Worm (Caenorhabditis elegans): Measurements from ENCODE around the gene vit-3.
A peak's percentile ranks its signal among the peaks of the same experiment; 100 is the strongest.

Gene vit-3

DNA sequence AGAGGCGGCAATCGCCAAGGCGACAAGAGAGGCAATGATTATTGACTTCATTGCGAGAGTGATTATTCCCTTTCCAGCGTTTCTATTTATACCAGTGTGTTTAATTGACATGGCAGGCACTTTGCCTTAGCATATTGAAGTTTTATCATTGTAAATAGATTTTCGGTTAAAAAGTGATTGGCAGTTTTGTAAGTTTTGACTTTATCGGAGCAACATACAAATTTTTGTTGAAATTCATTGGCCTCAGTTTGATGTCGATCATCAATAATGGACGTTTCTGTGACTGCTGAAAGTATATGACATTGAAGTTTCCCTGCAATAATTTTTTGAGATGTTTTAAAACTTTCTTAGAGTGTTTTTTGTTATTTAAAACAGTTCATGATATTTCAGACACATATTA is at the start of gene vit-3:
Gene vit-3 (minus strand): TSS at position 60 of the 400 bp plus-strand sequence.
- TF ChIP-seq D2030.7 (GFP tag; IDR thresholded peaks at IDR 0.05) (no peak), nhr-80 (tag; optimal IDR thresholded peaks at IDR 0.05) (peak; percentile 69), atf-7 (tag; optimal IDR thresholded peaks at IDR 0.05) (peak; percentile 13), ztf-22 (GFP tag; optimal IDR thresholded peaks at IDR 0.05) (peak; percentile 32), let-607 (tag; optimal IDR thresholded peaks at IDR 0.05) (peak; percentile 67 to 70)

- no peak for TF ChIP-seq ceh-100 (GFP tag; IDR thresholded peaks at IDR 0.05)
- no peak for TF ChIP-seq nhr-120 (GFP tag; IDR thresholded peaks at IDR 0.05)
- no peak for TF ChIP-seq sptf-2 (GFP tag; optimal IDR thresholded peaks at IDR 0.05)
- no peak for TF ChIP-seq lin-26 (GFP tag; IDR thresholded peaks at IDR 0.05)
- TF ChIP-seq tbp1 (GFP tag; optimal IDR thresholded peaks at IDR 0.05) = no peak
- no peak for TF ChIP-seq nfya-2 (GFP tag; IDR thresholded peaks at IDR 0.05)
- no peak for TF ChIP-seq mcd-1 (GFP tag; IDR thresholded peaks at IDR 0.05)
- no peak for TF ChIP-seq F10E7.11 (tag; optimal IDR thresholded peaks at IDR 0.05)
- TF ChIP-seq F49E8.2 (tag; optimal IDR thresholded peaks at IDR 0.05; ENCODE audit: insufficient read depth) = no peak
- no peak for TF ChIP-seq repo-1 (tag; optimal IDR thresholded peaks at IDR 0.05)
- TF ChIP-seq ztf-18 (tag; optimal IDR thresholded peaks at IDR 0.05) = no peak
- TF ChIP-seq lin-35 (GFP tag; optimal IDR thresholded peaks at IDR 0.05) = no peak
- TF ChIP-seq ZK185.1 (tag; optimal IDR thresholded peaks at IDR 0.05; ENCODE audit: poor library complexity, severe bottlenecking) = no peak
- no peak for TF ChIP-seq dox-1 (GFP tag; IDR thresholded peaks at IDR 0.05)
- TF ChIP-seq madf-3 (GFP tag; IDR thresholded peaks at IDR 0.05) = no peak
Measured at ce11 chrX:3618842-3619241, 46.5 kb upstream of the vit-3 start.

DNA sequence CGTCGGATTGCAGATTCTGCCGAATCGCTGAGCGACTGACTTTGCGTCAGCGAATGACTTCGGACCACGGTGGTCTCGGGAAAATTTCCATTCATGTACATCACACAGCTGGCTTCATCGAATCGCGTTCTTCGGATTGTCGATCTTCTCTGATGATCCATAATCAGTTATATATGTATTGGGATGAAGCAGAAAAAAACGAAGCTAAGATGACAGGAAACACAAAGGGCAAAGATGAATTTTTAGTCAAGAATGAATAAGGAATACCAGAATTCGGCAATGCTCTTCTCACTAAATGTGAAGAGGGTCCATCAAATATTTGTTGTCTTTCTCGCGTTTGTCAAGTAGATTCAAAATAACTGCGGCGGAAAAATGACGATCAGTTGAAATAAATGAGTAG is 44.9 kb upstream of the vit-3 start, which contains the start of gene del-9:
Gene del-9 (minus strand): TSS at position 101 of the 400 bp plus-strand sequence.
- TF ChIP-seq F10E7.11 (tag; optimal IDR thresholded peaks at IDR 0.05) (no peak), nhr-179 (tag; optimal IDR thresholded peaks at IDR 0.05) (no peak), F49E8.2 (tag; optimal IDR thresholded peaks at IDR 0.05; ENCODE audit: insufficient read depth) (no peak), attf-6 (GFP tag; IDR thresholded peaks at IDR 0.05) (no peak)

- no peak for TF ChIP-seq ztf-28 (GFP tag; IDR thresholded peaks at IDR 0.05)
- TF ChIP-seq ztf-6 (GFP tag; IDR thresholded peaks at IDR 0.05) = no peak
- no peak for TF ChIP-seq akir-1 (GFP tag; optimal IDR thresholded peaks at IDR 0.05)
- TF ChIP-seq C17E4.6 (GFP tag; IDR thresholded peaks at IDR 0.05) = no peak
- no peak for TF ChIP-seq ztf-18 (tag; optimal IDR thresholded peaks at IDR 0.05)
- no peak for TF ChIP-seq ceh-27 (GFP tag; optimal IDR thresholded peaks at IDR 0.05)
- no peak for TF ChIP-seq snpc-1.1 (tag; optimal IDR thresholded peaks at IDR 0.05; ENCODE audit: insufficient read depth)
- TF ChIP-seq nhr-80 (tag; optimal IDR thresholded peaks at IDR 0.05) = peak; percentile 83
- TF ChIP-seq chd-7 (tag; optimal IDR thresholded peaks at IDR 0.05) = no peak
- peak; percentile 13 to 21 for TF ChIP-seq let-607 (tag; optimal IDR thresholded peaks at IDR 0.05)
Measured at ce11 chrX:3613665-3614064, 41.3 kb upstream of the vit-3 start.

- no peak for TF ChIP-seq zfh-2 (GFP tag; conservative IDR thresholded peaks at IDR 0.05)
- no peak for TF ChIP-seq mxl-1 (tag; optimal IDR thresholded peaks at IDR 0.05)
- no peak for TF ChIP-seq ztf-22 (GFP tag; optimal IDR thresholded peaks at IDR 0.05)
- no peak for TF ChIP-seq snpc-1.3 (tag; optimal IDR thresholded peaks at IDR 0.05; ENCODE audit: insufficient read depth)
- no peak for TF ChIP-seq chd-7 (tag; optimal IDR thresholded peaks at IDR 0.05)
- TF ChIP-seq lin-26 (GFP tag; IDR thresholded peaks at IDR 0.05) = no peak
- TF ChIP-seq ets-4 (GFP tag; optimal IDR thresholded peaks at IDR 0.05) = no peak
- no peak for TF ChIP-seq ceh-91 (GFP tag; IDR thresholded peaks at IDR 0.05)
- no peak for TF ChIP-seq atf-7 (tag; optimal IDR thresholded peaks at IDR 0.05)
- no peak for TF ChIP-seq K11D2.4 (GFP tag; IDR thresholded peaks at IDR 0.05)
- TF ChIP-seq lin-40 (tag; optimal IDR thresholded peaks at IDR 0.05) = no peak
Measured at ce11 chrX:3611740-3612139, 39.4 kb upstream of the vit-3 start.

All from whole organism, young adult.